Worm (Caenorhabditis elegans): ENCODE results near the gene skn-1.
A peak's percentile ranks its signal among the peaks of the same experiment; 100 is the strongest.

The skn-1 gene

ce11 chrIV:5657126-5657666 is 3.0 kb downstream of the skn-1 start (continued):
- TF ChIP-seq lir-3 (tag; optimal IDR thresholded peaks at IDR 0.05; ENCODE audit: poor library complexity) (peak; percentile 47), nhr-85 (tag) (peak; percentile 99), elt-3 (tag; optimal IDR thresholded peaks at IDR 0.05) (peak in 3 of 6 experiments; percentile 51 to 83 (median 73)), sox-4 (tag; optimal IDR thresholded peaks at IDR 0.05) (no peak), unc-30 (tag; optimal IDR thresholded peaks at IDR 0.05) (no peak), dsc-1 (tag; optimal IDR thresholded peaks at IDR 0.05) (peak; percentile 44), nhr-84 (tag; optimal IDR thresholded peaks at IDR 0.05) (no peak), jun-1 (tag; optimal IDR thresholded peaks at IDR 0.05) (peak; percentile 78), isw-1 (GFP tag; IDR thresholded peaks at IDR 0.05) (peak; percentile 63), grh-1 (GFP tag; IDR thresholded peaks at IDR 0.05) (peak; percentile 70), ceh-63 (GFP tag; optimal IDR thresholded peaks at IDR 0.05) (no peak), nhr-28 (tag; optimal IDR thresholded peaks at IDR 0.05) (peak; percentile 6), tlp-1 (tag; optimal IDR thresholded peaks at IDR 0.05) (no peak), efl-3 (GFP tag; optimal IDR thresholded peaks at IDR 0.05) (no peak), snu-23 (GFP tag; optimal IDR thresholded peaks at IDR 0.05) (peak; percentile 93), snpc-4 (tag; optimal IDR thresholded peaks at IDR 0.05) (peak; percentile 54), elt-2 (tag; optimal IDR thresholded peaks at IDR 0.05) (no peak), nhr-76 (tag; optimal IDR thresholded peaks at IDR 0.05) (no peak), pax-3 (tag; optimal IDR thresholded peaks at IDR 0.05) (peak; percentile 51), aha-1 (tag; optimal IDR thresholded peaks at IDR 0.05) (peak; percentile 53), hpl-2 (GFP tag; optimal IDR thresholded peaks at IDR 0.05) (no peak), unc-98 (GFP tag; IDR thresholded peaks at IDR 0.05) (peak; percentile 36; the same call in 1 of the 2 replicates), xbp-1 (tag; optimal IDR thresholded peaks at IDR 0.05) (peak; percentile 71), ces-1 (GFP tag; optimal IDR thresholded peaks at IDR 0.05) (no peak), mef-2 (tag; optimal IDR thresholded peaks at IDR 0.05) (no peak), ets-5 (GFP tag; IDR thresholded peaks at IDR 0.05) (no peak), aly-2 (tag; optimal IDR thresholded peaks at IDR 0.05) (no peak), nhr-19 (GFP tag; conservative IDR thresholded peaks at IDR 0.05) (peak; percentile 80), C16A3.4 (tag; optimal IDR thresholded peaks at IDR 0.05) (peak; percentile 60), sup-37 (GFP tag; optimal IDR thresholded peaks at IDR 0.05) (peak; percentile 18), lsy-2 (tag; optimal IDR thresholded peaks at IDR 0.05) (peak; percentile 73 to 81), nhr-11 (tag; optimal IDR thresholded peaks at IDR 0.05) (peak; percentile 67), ztf-4 (tag; optimal IDR thresholded peaks at IDR 0.05) (peak; percentile 31)

DNA sequence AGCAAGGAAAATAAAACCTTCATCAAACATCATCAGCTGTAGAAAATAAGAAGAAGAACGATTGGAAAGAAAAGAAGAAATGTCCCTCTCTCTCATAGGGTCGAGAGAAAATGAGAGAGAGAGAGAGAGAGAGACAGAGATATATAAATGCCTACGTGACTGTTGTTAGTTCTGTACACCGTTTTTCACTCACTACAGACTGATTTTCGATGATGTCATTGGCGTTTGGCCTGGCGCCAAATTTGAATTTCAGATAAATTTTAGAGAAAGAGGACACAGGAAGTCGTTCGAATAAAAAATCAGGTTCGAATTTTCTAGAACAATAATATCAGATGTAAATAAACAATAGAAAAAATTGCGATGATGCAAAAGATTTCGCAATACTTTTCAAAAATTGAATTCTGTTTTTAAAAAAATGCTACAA is 4.2 kb downstream of the skn-1 start:
- TF ChIP-seq nhr-77 (tag; optimal IDR thresholded peaks at IDR 0.05) (peak; percentile 51), alr-1 (tag; optimal IDR thresholded peaks at IDR 0.05; ENCODE audit: borderline replicate concordance) (no peak), lin-35 (GFP tag; optimal IDR thresholded peaks at IDR 0.05) (peak; percentile 73 to 84), nhr-90 (tag; optimal IDR thresholded peaks at IDR 0.05; ENCODE audit: poor library complexity) (peak; percentile 62), fkh-4 (tag; optimal IDR thresholded peaks at IDR 0.05; ENCODE audit: borderline replicate concordance) (no peak), tbx-2 (tag; optimal IDR thresholded peaks at IDR 0.05) (peak; percentile 45), nhr-237 (tag; optimal IDR thresholded peaks at IDR 0.05) (peak; percentile 82), efl-1 (optimal IDR thresholded peaks at IDR 0.05) (peak; percentile 30 to 70), efl-1 (GFP tag; optimal IDR thresholded peaks at IDR 0.05 in 1 of 2) (peak; percentile 74 to 98), dpl-1 (GFP tag; optimal IDR thresholded peaks at IDR 0.05) (peak; percentile 60 to 78 (median 75)), irx-1 (tag; optimal IDR thresholded peaks at IDR 0.05) (peak; percentile 26), zip-4 (GFP tag; optimal IDR thresholded peaks at IDR 0.05) (peak; percentile 83), nhr-20 (tag; optimal IDR thresholded peaks at IDR 0.05) (peak; percentile 84), snu-23 (GFP tag; optimal IDR thresholded peaks at IDR 0.05) (peak; percentile 79), ets-5 (GFP tag; IDR thresholded peaks at IDR 0.05) (no peak), C16A3.4 (tag; optimal IDR thresholded peaks at IDR 0.05) (peak; percentile 41), elt-3 (tag; optimal IDR thresholded peaks at IDR 0.05) (peak in 2 of 6 experiments; percentile 81 to 82), nhr-47 (tag; optimal IDR thresholded peaks at IDR 0.05) (peak; percentile 34), hpl-2 (GFP tag; optimal IDR thresholded peaks at IDR 0.05) (no peak), aha-1 (tag; optimal IDR thresholded peaks at IDR 0.05) (peak; percentile 93), snpc-4 (tag; optimal IDR thresholded peaks at IDR 0.05) (no peak), ceh-90 (tag; optimal IDR thresholded peaks at IDR 0.05) (no peak), mab-9 (GFP tag; IDR thresholded peaks at IDR 0.05) (no peak), swsn-7 (tag; optimal IDR thresholded peaks at IDR 0.05) (peak; percentile 32), grh-1 (GFP tag; IDR thresholded peaks at IDR 0.05) (peak; percentile 48; the same call in 1 of the 2 replicates), mep-1 (tag; optimal IDR thresholded peaks at IDR 0.05) (peak; percentile 80), fos-1 (tag; optimal IDR thresholded peaks at IDR 0.05) (no peak)
